Worm (Caenorhabditis elegans) whole organism, L4 larva: ENCODE measurements around the gene C02F12.8.
A peak's percentile ranks its signal among the peaks of the same experiment; 100 is the strongest.

Experiments
- aha-1 ChIP-seq: fragments of 150-350 bp; peaks from one replicate; lab custom pipeline; 2014; ENCODE audit warnings: missing biosample characterization, missing genetic modification characterization
- unc-130 ChIP-seq: sonication (generic microtip); optimal IDR thresholded peaks from 2 replicates; lab custom pipeline; 2016; ENCODE audit warnings: missing genetic modification reagents, missing genetic modification characterization, missing compliant biosample characterization

- TF ChIP-seq aha-1, result peak; percentile 91
- TF ChIP-seq unc-130 (GFP tag; lab: Kevin White, UChicago), result no peak
These were observed 12.4 kb downstream of the C02F12.8 start, which contains the start of gene tsp-17 for ce11 chrX:3680544-3681214.
